Fruit fly (Drosophila melanogaster) Kc167 (cell line): ENCODE measurements around the gene CG4743.

Experiments used
- Sin3A ChIP-seq: fragments of >200 bp; optimal IDR thresholded peaks from 2 replicates; lab custom pipeline; 2018; ENCODE audit warnings: missing external identifiers
- insv ChIP-seq: fragments of >200 bp; optimal IDR thresholded peaks from 3 replicates; lab custom pipeline; 2018; ENCODE audit warnings: missing external identifiers
- ttk ChIP-seq: sonication (Bioruptor generic); optimal IDR thresholded peaks from 2 replicates; lab custom pipeline; 2017; ENCODE audit warnings: missing external identifiers

dm6 chr3R:25633865-25634460 lies 46.4 kb downstream of the CG4743 start:
- TF ChIP-seq ttk (lab: Kevin White, UChicago) (no peak), Sin3A (lab: Kevin White, UChicago) (no peak), insv (lab: Kevin White, UChicago) (no peak)
